Fruit fly (Drosophila melanogaster) whole organism, embryonic: Measurements from ENCODE around the gene CG31064.

Source experiments
- CG11504 ChIP-seq: fragments of 200-800 bp; sonication (Bioruptor generic); optimal IDR thresholded peaks from 3 replicates; lab custom pipeline; 2019; ENCODE audit warnings: missing biosample characterization, mild to moderate bottlenecking, missing genetic modification characterization, moderate library complexity
- CG7963 ChIP-seq: fragments of 200-800 bp; sonication (Bioruptor generic); IDR thresholded peaks from 3 replicates; pipeline ENCODE4 v1.3.6; 2022; ENCODE audit warnings: missing biosample characterization, missing genetic modification characterization; ENCODE audit not compliant: partially characterized antibody
- Dll ChIP-seq: fragments of 200-800 bp; sonication (Bioruptor generic); IDR thresholded peaks from 4 replicates; pipeline ENCODE4 v1.3.6; 2022; ENCODE audit warnings: missing biosample characterization, missing genetic modification characterization; ENCODE audit not compliant: partially characterized antibody
- HLH3B ChIP-seq: fragments of 200-800 bp; sonication (Bioruptor generic); IDR thresholded peaks from 2 replicates; pipeline ENCODE4 v1.3.6; 2022; ENCODE audit warnings: missing biosample characterization, missing genetic modification characterization
- az2 ChIP-seq: fragments of 200-800 bp; sonication (Bioruptor generic); optimal IDR thresholded peaks from 3 replicates; lab custom pipeline; 2016; ENCODE audit warnings: missing biosample characterization, missing genetic modification characterization
- pfk ChIP-seq: fragments of 200-800 bp; sonication (Bioruptor generic); optimal IDR thresholded peaks from 2 replicates; lab custom pipeline; 2018; ENCODE audit warnings: missing biosample characterization, mild to moderate bottlenecking, missing genetic modification characterization, moderate library complexity
- zen ChIP-seq: fragments of 200-800 bp; sonication (Bioruptor generic); optimal IDR thresholded peaks from 3 replicates; lab custom pipeline; 2018; ENCODE audit warnings: missing biosample characterization, mild to moderate bottlenecking, missing genetic modification characterization, moderate library complexity

DNA sequence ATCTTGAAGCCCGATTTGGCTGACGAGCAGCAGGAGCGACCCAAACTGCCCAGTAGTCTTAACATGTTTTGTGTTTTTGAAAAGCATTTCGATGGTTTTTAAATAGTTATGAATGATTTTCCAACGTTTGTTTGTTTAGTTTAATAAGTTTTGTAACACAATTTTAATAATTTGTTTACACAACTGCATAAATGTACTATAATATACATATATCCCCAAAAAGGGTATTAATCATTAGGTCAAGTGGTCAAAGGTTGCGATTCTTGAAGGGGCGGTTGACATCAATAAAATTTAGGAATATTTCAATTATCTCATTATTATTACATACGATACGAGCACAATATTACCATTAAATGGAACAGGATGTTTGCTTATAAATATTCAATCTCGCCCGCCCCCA is 9.5 kb downstream of the CG31064 start, which contains the start of gene CG42814:
- TF ChIP-seq HLH3B (GFP tag; lab: Robert Waterston, UW) (no peak), az2 (GFP tag; lab: Kevin White, UChicago) (no peak), Dll (no peak), CG11504 (tag; lab: Kevin White, UChicago) (no peak), zen (tag; lab: Kevin White, UChicago) (no peak), pfk (GFP tag; lab: Kevin White, UChicago) (no peak), CG7963 (no peak)
